Fruit fly (Drosophila melanogaster) whole organism, embryonic: ENCODE results near the gene Pex3.

Source experiments
- Aef1 ChIP-seq: fragments of 200-800 bp; sonication (Bioruptor generic); IDR thresholded peaks from 3 replicates; pipeline ENCODE4 v1.3.6; 2022; ENCODE audit warnings: missing biosample characterization, missing genetic modification characterization
- Bgb ChIP-seq: fragments of 200-800 bp; sonication (Bioruptor generic); IDR thresholded peaks from 2 replicates; pipeline ENCODE4 v1.3.6; 2022; ENCODE audit warnings: missing biosample characterization, missing genetic modification characterization; ENCODE audit not compliant: partially characterized antibody
- CG10462 ChIP-seq: fragments of 200-800 bp; sonication (Bioruptor generic); optimal IDR thresholded peaks from 2 replicates; lab custom pipeline; 2016; ENCODE audit warnings: missing biosample characterization, missing genetic modification characterization
- CG10654 ChIP-seq: fragments of 200-800 bp; sonication (Bioruptor generic); optimal IDR thresholded peaks from 2 replicates; lab custom pipeline; 2016; ENCODE audit warnings: missing biosample characterization, missing genetic modification characterization
- CG12659 ChIP-seq: fragments of 200-800 bp; sonication (Bioruptor generic); optimal IDR thresholded peaks from 3 replicates; lab custom pipeline; 2017; ENCODE audit warnings: mild to moderate bottlenecking, missing biosample characterization, missing genetic modification reagents, missing genetic modification characterization
- CG12744 ChIP-seq: fragments of 200-800 bp; sonication (Bioruptor generic); optimal IDR thresholded peaks from 2 replicates; lab custom pipeline; 2016; ENCODE audit warnings: missing biosample characterization, missing genetic modification characterization
- CG12769 ChIP-seq: fragments of 200-800 bp; sonication (Bioruptor generic); optimal IDR thresholded peaks from 2 replicates; lab custom pipeline; 2019; ENCODE audit warnings: missing biosample characterization, mild to moderate bottlenecking, missing genetic modification characterization, moderate library complexity
- CG13894 ChIP-seq: fragments of 200-800 bp; sonication (Bioruptor generic); optimal IDR thresholded peaks from 3 replicates; lab custom pipeline; 2018; ENCODE audit warnings: missing biosample characterization, mild to moderate bottlenecking, missing genetic modification characterization, moderate library complexity
- CG1602 ChIP-seq: fragments of 200-800 bp; sonication (Bioruptor generic); optimal IDR thresholded peaks from 3 replicates; lab custom pipeline; 2016; ENCODE audit warnings: missing biosample characterization, missing genetic modification characterization
- CG18011 ChIP-seq: fragments of 200-800 bp; sonication (Bioruptor generic); optimal IDR thresholded peaks from 2 replicates; lab custom pipeline; 2017; ENCODE audit warnings: missing biosample characterization, missing genetic modification characterization, mild to moderate bottlenecking, moderate library complexity, missing genotype
- CG2120 ChIP-seq: fragments of 200-800 bp; sonication (Bioruptor generic); optimal IDR thresholded peaks from 3 replicates; lab custom pipeline; 2016; ENCODE audit warnings: missing biosample characterization, missing genetic modification characterization
- CG2875 ChIP-seq: fragments of 200-800 bp; sonication (Bioruptor generic); optimal IDR thresholded peaks from 2 replicates; lab custom pipeline; 2017; ENCODE audit warnings: missing biosample characterization, mild to moderate bottlenecking, missing genetic modification characterization, missing genetic modification reagents
- CG30403 ChIP-seq: fragments of 200-800 bp; sonication (Bioruptor generic); optimal IDR thresholded peaks from 3 replicates; lab custom pipeline; 2016; ENCODE audit warnings: missing biosample characterization, missing genetic modification characterization
- CG31224 ChIP-seq: fragments of 200-800 bp; sonication (Bioruptor generic); IDR thresholded peaks from 2 replicates; pipeline ENCODE4 v1.3.6; 2022; ENCODE audit warnings: missing biosample characterization, missing genetic modification characterization
- CG31441 ChIP-seq: fragments of 200-800 bp; sonication (Bioruptor generic); IDR thresholded peaks from 2 replicates; pipeline ENCODE4 v1.3.6; 2022; ENCODE audit warnings: missing biosample characterization, missing genetic modification characterization
- CG3838 ChIP-seq: fragments of 200-800 bp; sonication (Bioruptor generic); optimal IDR thresholded peaks from 3 replicates; lab custom pipeline; 2016; ENCODE audit warnings: missing biosample characterization, missing genetic modification characterization
- CG43689 ChIP-seq: fragments of 200-800 bp; sonication (Bioruptor generic); IDR thresholded peaks from 2 replicates; pipeline ENCODE4 v1.3.6; 2022; ENCODE audit warnings: missing biosample characterization, missing genetic modification characterization
- CG4424 ChIP-seq: fragments of 200-800 bp; sonication (Bioruptor generic); optimal IDR thresholded peaks from 3 replicates; lab custom pipeline; 2016; ENCODE audit warnings: missing biosample characterization, missing genetic modification characterization
- CG4617 ChIP-seq: fragments of 200-800 bp; sonication (Bioruptor generic); optimal IDR thresholded peaks from 3 replicates; lab custom pipeline; 2016; ENCODE audit warnings: missing biosample characterization, missing genetic modification characterization, borderline replicate concordance
- CG6175 ChIP-seq: fragments of 200-800 bp; sonication (Bioruptor generic); IDR thresholded peaks from 3 replicates; pipeline ENCODE4 v1.3.6; 2022; ENCODE audit warnings: missing biosample characterization, missing genetic modification characterization
- CG6689 ChIP-seq: fragments of 200-800 bp; sonication (Bioruptor generic); IDR thresholded peaks from 2 replicates; pipeline ENCODE4 v1.3.6; 2022; ENCODE audit warnings: missing biosample characterization, missing genetic modification characterization
- CG7745 ChIP-seq: fragments of 200-800 bp; sonication (Bioruptor generic); optimal IDR thresholded peaks from 2 replicates; lab custom pipeline; 2018; ENCODE audit warnings: missing biosample characterization, mild to moderate bottlenecking, missing genetic modification characterization, moderate library complexity
- CG7987 ChIP-seq: fragments of 200-800 bp; sonication (Bioruptor generic); optimal IDR thresholded peaks from 2 replicates; lab custom pipeline; 2018; ENCODE audit warnings: missing biosample characterization, mild to moderate bottlenecking, missing genetic modification characterization, moderate library complexity
- CG9876 ChIP-seq: fragments of 200-800 bp; sonication (Bioruptor generic); optimal IDR thresholded peaks from 2 replicates; lab custom pipeline; 2016; ENCODE audit warnings: missing biosample characterization, missing genetic modification characterization
- Camta ChIP-seq: fragments of 200-800 bp; sonication (Bioruptor generic); optimal IDR thresholded peaks from 2 replicates; lab custom pipeline; 2016; ENCODE audit warnings: missing biosample characterization, missing genetic modification characterization
- CkIIα-i1 ChIP-seq: fragments of 200-800 bp; sonication (Bioruptor generic); IDR thresholded peaks from 2 replicates; pipeline ENCODE4 v1.3.6; 2022; ENCODE audit warnings: missing biosample characterization, missing genetic modification characterization
- Dip3 ChIP-seq: fragments of 200-800 bp; sonication (Bioruptor generic); optimal IDR thresholded peaks from 3 replicates; lab custom pipeline; 2016; ENCODE audit warnings: missing biosample characterization, missing genetic modification characterization
- Hr39 ChIP-seq: fragments of >200 bp; optimal IDR thresholded peaks from 2 replicates; lab custom pipeline; 2017
- NC2α ChIP-seq: fragments of 200-800 bp; sonication (Bioruptor generic); optimal IDR thresholded peaks from 2 replicates; lab custom pipeline; 2016; ENCODE audit warnings: missing biosample characterization, missing genetic modification characterization
- Neu2 ChIP-seq: fragments of 200-800 bp; sonication (Bioruptor generic); optimal IDR thresholded peaks from 3 replicates; lab custom pipeline; 2016; ENCODE audit warnings: missing biosample characterization, missing genetic modification characterization, borderline replicate concordance
- NfI ChIP-seq: fragments of 200-800 bp; sonication (Bioruptor generic); optimal IDR thresholded peaks from 3 replicates; lab custom pipeline; 2018; ENCODE audit warnings: missing biosample characterization, mild to moderate bottlenecking, missing genetic modification characterization, moderate library complexity
- PHDP ChIP-seq: fragments of 200-800 bp; sonication (Bioruptor generic); optimal IDR thresholded peaks from 3 replicates; lab custom pipeline; 2018; ENCODE audit warnings: missing biosample characterization, mild to moderate bottlenecking, missing genetic modification characterization, moderate library complexity
- Pdp1 ChIP-seq, 2 experiments: fragments of 200-800 bp; sonication (Bioruptor generic); optimal IDR thresholded peaks; 3 replicates each; lab custom pipeline; 2016; ENCODE audit warnings: missing biosample characterization in 2 of 2, missing genetic modification characterization in 2 of 2, mild to moderate bottlenecking in 1 of 2, moderate library complexity in 1 of 2
- br ChIP-seq: fragments of >200 bp; optimal IDR thresholded peaks from 2 replicates; lab custom pipeline; 2017
- dan ChIP-seq: fragments of 200-800 bp; sonication (Bioruptor generic); IDR thresholded peaks from 2 replicates; pipeline ENCODE4 v1.3.6; 2022; ENCODE audit warnings: missing biosample characterization, missing genetic modification characterization
- danr ChIP-seq: fragments of 200-800 bp; sonication (Bioruptor generic); IDR thresholded peaks from 2 replicates; pipeline ENCODE4 v1.3.6; 2022; ENCODE audit warnings: missing biosample characterization, missing genetic modification characterization
- esg ChIP-seq: fragments of 200-800 bp; sonication (Bioruptor generic); conservative IDR thresholded peaks from 2 replicates; pipeline ENCODE4 v1.3.6; 2022; ENCODE audit warnings: missing biosample characterization, missing genetic modification characterization
- jumu ChIP-seq: fragments of 200-800 bp; sonication (Bioruptor generic); optimal IDR thresholded peaks from 3 replicates; lab custom pipeline; 2016; ENCODE audit warnings: missing biosample characterization, missing genetic modification characterization
- lola ChIP-seq, 3 experiments: fragments of >200 bp in 2 of 3; fragments of 200-800 bp in 1 of 3; sonication (Bioruptor generic) in 1 of 3; optimal IDR thresholded peaks; 2 replicates each; lab custom pipeline; 2017 to 2019; ENCODE audit warnings: missing biosample characterization in 3 of 3, missing genetic modification characterization in 3 of 3, mild to moderate bottlenecking in 1 of 3, moderate library complexity in 1 of 3
- maf-S ChIP-seq: fragments of 200-800 bp; sonication (Bioruptor generic); optimal IDR thresholded peaks from 2 replicates; lab custom pipeline; 2016; ENCODE audit warnings: missing biosample characterization, missing genetic modification characterization
- otp ChIP-seq: fragments of 200-800 bp; sonication (Bioruptor generic); IDR thresholded peaks from 3 replicates; pipeline ENCODE4, ENCODE4 v1.3.6; 2022; ENCODE audit warnings: missing biosample characterization, missing genetic modification characterization
- pb ChIP-seq: fragments of 200-800 bp; sonication (Bioruptor generic); optimal IDR thresholded peaks from 3 replicates; lab custom pipeline; 2016; ENCODE audit warnings: missing biosample characterization, missing genetic modification characterization
- pfk ChIP-seq: fragments of 200-800 bp; sonication (Bioruptor generic); optimal IDR thresholded peaks from 2 replicates; lab custom pipeline; 2018; ENCODE audit warnings: missing biosample characterization, mild to moderate bottlenecking, missing genetic modification characterization, moderate library complexity
- pros ChIP-seq: fragments of 200-800 bp; sonication (Bioruptor generic); optimal IDR thresholded peaks from 3 replicates; lab custom pipeline; 2019; ENCODE audit warnings: missing biosample characterization, mild to moderate bottlenecking, missing genetic modification characterization, moderate library complexity
- pzg ChIP-seq: fragments of 200-800 bp; sonication (Bioruptor generic); optimal IDR thresholded peaks from 3 replicates; lab custom pipeline; 2018; ENCODE audit warnings: missing biosample characterization, mild to moderate bottlenecking, missing genetic modification characterization, moderate library complexity
- ranshi ChIP-seq: fragments of 200-800 bp; sonication (Bioruptor generic); IDR thresholded peaks from 2 replicates; pipeline ENCODE4 v1.3.6; 2022; ENCODE audit warnings: missing biosample characterization, missing genetic modification characterization
- sens-2 ChIP-seq: fragments of 200-800 bp; sonication (Bioruptor generic); IDR thresholded peaks from 2 replicates; pipeline ENCODE4 v1.3.6; 2022; ENCODE audit warnings: missing biosample characterization, missing genetic modification characterization
- tll ChIP-seq, 2 experiments: fragments of 200-800 bp in 1 of 2; fragments of >200 bp in 1 of 2; sonication (Bioruptor generic) in 1 of 2; optimal IDR thresholded peaks; 2 replicates each; lab custom pipeline; 2017 to 2019; ENCODE audit warnings: missing biosample characterization in 2 of 2, missing genetic modification characterization in 2 of 2, mild to moderate bottlenecking in 1 of 2, moderate library complexity in 1 of 2
- yki ChIP-seq: fragments of >200 bp; optimal IDR thresholded peaks from 3 replicates; lab custom pipeline; 2018
- zfh1 ChIP-seq: fragments of 200-800 bp; sonication (Bioruptor generic); IDR thresholded peaks from 3 replicates; pipeline ENCODE4 v1.3.6; 2022; ENCODE audit warnings: missing biosample characterization, missing genetic modification characterization

The Pex3 gene

dm6 chr3L:15142004-15142890, 1.9 kb upstream of the Pex3 start, which contains the start of gene Pdi (continued):
- no peak for TF ChIP-seq CG4617 (GFP tag; lab: Kevin White, UChicago)
- TF ChIP-seq maf-S (GFP tag; lab: Kevin White, UChicago), result peak; percentile 9
- peak; percentile 81 for TF ChIP-seq CG12659 (GFP tag; lab: Kevin White, UChicago)
- TF ChIP-seq CG18011, result no peak
- TF ChIP-seq Bgb (GFP tag; lab: Robert Waterston, UW), result peak; percentile 76
- TF ChIP-seq CG1602 (GFP tag; lab: Kevin White, UChicago), result peak; percentile 0
- TF ChIP-seq pzg (GFP tag; lab: Kevin White, UChicago), result peak; percentile 87
- TF ChIP-seq Dip3 (GFP tag; lab: Kevin White, UChicago), result no peak
- peak in 1 of 2 experiments; percentile 50 for TF ChIP-seq Pdp1 (GFP tag; optimal IDR thresholded peaks at IDR 0.05; lab: Kevin White, UChicago)
- no peak for TF ChIP-seq br
- TF ChIP-seq zfh1 (GFP tag; lab: Robert Waterston, UW), result peak; percentile 32; the same call in 1 of the 3 replicates
- peak; percentile 44 for TF ChIP-seq CG4424 (GFP tag; lab: Kevin White, UChicago)
- no peak for TF ChIP-seq esg (GFP tag; lab: Robert Waterston, UW)
- TF ChIP-seq otp (GFP tag; lab: Robert Waterston, UW), result no peak
- no peak for TF ChIP-seq CG6689 (GFP tag; lab: Robert Waterston, UW)
- TF ChIP-seq ranshi (GFP tag; lab: Robert Waterston, UW), result 0 out of 2 replicates have a peak, but pooled peaks have one; percentile 45
- TF ChIP-seq NC2α (GFP tag; lab: Kevin White, UChicago), result peak; percentile 75
- no peak for TF ChIP-seq pros (GFP tag; lab: Kevin White, UChicago)
- TF ChIP-seq CG31224 (GFP tag; lab: Robert Waterston, UW), result no peak
- TF ChIP-seq CG10462 (GFP tag; lab: Kevin White, UChicago), result no peak
- no peak for TF ChIP-seq lola (GFP tag; optimal IDR thresholded peaks at IDR 0.05; lab: Kevin White, UChicago)
- peak; percentile 21 for TF ChIP-seq CG30403
- TF ChIP-seq tll (GFP tag; optimal IDR thresholded peaks at IDR 0.05; lab: Kevin White, UChicago), result no peak
- TF ChIP-seq CG9876, result no peak
- TF ChIP-seq CG2120, result peak; percentile 25
- no peak for TF ChIP-seq CG6175 (GFP tag; lab: Robert Waterston, UW)
- TF ChIP-seq CG12744 (GFP tag; lab: Kevin White, UChicago), result no peak
- no peak for TF ChIP-seq CG3838 (GFP tag; lab: Kevin White, UChicago)
- TF ChIP-seq CG2875 (GFP tag; lab: Kevin White, UChicago), result peak; percentile 11
- peak; percentile 43 for TF ChIP-seq CG12769
- TF ChIP-seq Neu2 (GFP tag; lab: Kevin White, UChicago), result no peak
- TF ChIP-seq CG7745, result no peak
- no peak for TF ChIP-seq CG10654 (GFP tag; lab: Kevin White, UChicago)
- TF ChIP-seq CG43689, result no peak
- TF ChIP-seq NfI (GFP tag; lab: Kevin White, UChicago), result peak; percentile 10
- TF ChIP-seq CG7987, result peak; percentile 49
- no peak for TF ChIP-seq dan (GFP tag; lab: Robert Waterston, UW)
- no peak for TF ChIP-seq sens-2 (GFP tag; lab: Robert Waterston, UW)
- TF ChIP-seq yki (lab: Kevin White, UChicago), result no peak
- TF ChIP-seq pfk, result peak; percentile 64
- no peak for TF ChIP-seq Hr39 (lab: Kevin White, UChicago)
- TF ChIP-seq jumu, result no peak
- no peak for TF ChIP-seq Aef1
- TF ChIP-seq PHDP (tag; lab: Kevin White, UChicago), result peak; percentile 44
- TF ChIP-seq CkIIα-i1 (GFP tag; lab: Robert Waterston, UW), result no peak
- TF ChIP-seq CG13894, result peak; percentile 60
- TF ChIP-seq pb (GFP tag; lab: Kevin White, UChicago), result no peak
- TF ChIP-seq Camta (GFP tag; lab: Kevin White, UChicago), result peak; percentile 31
- TF ChIP-seq danr (GFP tag; lab: Robert Waterston, UW), result no peak
- TF ChIP-seq CG31441 (GFP tag; lab: Robert Waterston, UW), result 0 out of 2 replicates have a peak, but pooled peaks have one; percentile 25
